Fruit fly (Drosophila melanogaster): ENCODE measurements around the gene hth.
A peak's percentile ranks its signal among the peaks of the same experiment; 100 is the strongest.

DNA sequence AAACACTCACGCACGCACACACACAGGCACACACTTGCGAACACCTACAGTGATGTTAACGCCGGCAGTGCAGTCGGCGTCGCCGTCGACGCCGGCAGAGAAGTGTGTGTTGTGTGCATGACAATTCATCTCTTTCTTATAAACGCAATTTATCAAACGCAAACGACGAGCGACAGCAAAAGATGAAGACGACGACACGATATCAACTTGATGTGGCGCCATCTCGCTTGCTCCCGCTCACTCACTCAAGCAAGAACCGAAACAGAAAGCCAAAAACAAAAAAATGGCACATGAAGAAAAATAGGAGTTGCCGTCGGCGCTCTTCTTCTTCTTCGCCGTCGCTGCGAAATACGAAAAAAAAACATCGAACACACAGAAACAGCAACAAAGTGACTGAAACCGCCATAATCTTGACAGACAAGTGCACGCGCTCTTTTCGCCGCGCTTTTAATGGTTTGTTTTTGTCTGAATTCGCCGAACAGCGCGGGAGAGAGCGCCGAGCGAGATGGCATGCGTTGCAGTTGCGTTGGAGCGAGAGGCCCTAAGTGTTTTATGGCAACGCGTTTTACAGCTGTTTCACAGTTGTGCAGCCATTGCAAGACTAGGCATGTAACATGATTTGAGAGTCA is 22.5 kb downstream of the hth start:
- no peak for TF ChIP-seq psq (optimal IDR thresholded peaks at IDR 0.05)
- no peak for TF ChIP-seq pan (optimal IDR thresholded peaks at IDR 0.05)
- peak; percentile 91 for TF ChIP-seq CG8478 (optimal IDR thresholded peaks at IDR 0.05)
- TF ChIP-seq EcR (GFP tag; optimal IDR thresholded peaks at IDR 0.05): no peak
